Worm (Caenorhabditis elegans): ENCODE data around the gene ceh-100.
"Not testable (repeated sequence)": the region's sequence is repeated elsewhere in the genome, so short reads cannot be mapped to it uniquely, and the experiment has no call there.

ce11 chrII:12541670-12542080, 61.8 kb downstream of the ceh-100 start:
- TF ChIP-seq B0035.1 (tag; optimal IDR thresholded peaks at IDR 0.05) (peak; percentile 51), let-607 (tag; optimal IDR thresholded peaks at IDR 0.05) (peak; percentile 32 to 38), ama-1 (GFP tag; optimal IDR thresholded peaks at IDR 0.05) (peak; percentile 48 to 59), ztf-18 (tag; optimal IDR thresholded peaks at IDR 0.05) (peak; percentile 65), mxl-1 (tag; optimal IDR thresholded peaks at IDR 0.05) (peak; percentile 65), him-1 (tag; optimal IDR thresholded peaks at IDR 0.05) (peak; percentile 89), mel-28 (tag; optimal IDR thresholded peaks at IDR 0.05; ENCODE audit: borderline replicate concordance) (peak; percentile 3), hlh-12 (tag; optimal IDR thresholded peaks at IDR 0.05) (peak; percentile 71)
- not testable (repeated sequence) for TF ChIP-seq lag-1 (GFP tag; IDR thresholded peaks at IDR 0.05); ama-1 (optimal IDR thresholded peaks at IDR 0.05); ceh-91 (GFP tag; IDR thresholded peaks at IDR 0.05); cebp-2 (GFP tag; IDR thresholded peaks at IDR 0.05)

All from whole organism, young adult.